Fruit fly (Drosophila melanogaster) whole organism, embryonic: ENCODE data around the gene CG33679.

Experiments
- Atf-2 ChIP-seq: fragments of 200-800 bp; sonication (Bioruptor generic); optimal IDR thresholded peaks from 2 replicates; lab custom pipeline; 2016; ENCODE audit warnings: missing biosample characterization, missing genetic modification characterization
- Atf3 ChIP-seq: fragments of 200-800 bp; sonication (Bioruptor generic); optimal IDR thresholded peaks from 3 replicates; lab custom pipeline; 2016; ENCODE audit warnings: missing biosample characterization, missing genetic modification characterization
- Atf6 ChIP-seq: fragments of 200-800 bp; sonication (Bioruptor generic); IDR thresholded peaks from 2 replicates; pipeline ENCODE4 v1.3.6; 2022; ENCODE audit warnings: missing biosample characterization, missing genetic modification characterization
- BtbVII ChIP-seq: fragments of 200-800 bp; sonication (Bioruptor generic); optimal IDR thresholded peaks from 3 replicates; lab custom pipeline; 2017; ENCODE audit warnings: missing biosample characterization, mild to moderate bottlenecking, missing genetic modification characterization
- CG10147 ChIP-seq: fragments of 200-800 bp; sonication (Bioruptor generic); optimal IDR thresholded peaks from 2 replicates; lab custom pipeline; 2019; ENCODE audit warnings: missing biosample characterization, mild to moderate bottlenecking, missing genetic modification characterization, moderate library complexity
- CG10543 ChIP-seq: fragments of 200-800 bp; sonication (Bioruptor generic); optimal IDR thresholded peaks from 3 replicates; lab custom pipeline; 2017; ENCODE audit warnings: missing biosample characterization, mild to moderate bottlenecking, missing genetic modification characterization, moderate library complexity
- CG11093 ChIP-seq: fragments of 200-800 bp; sonication (Bioruptor generic); IDR thresholded peaks from 3 replicates; pipeline ENCODE4 v1.3.6; 2022; ENCODE audit warnings: missing biosample characterization, missing genetic modification characterization
- CG14014 ChIP-seq: fragments of 200-800 bp; sonication (Bioruptor generic); IDR thresholded peaks from 2 replicates; pipeline ENCODE4 v1.3.6; 2022; ENCODE audit warnings: missing biosample characterization, missing genetic modification characterization
- CG14965 ChIP-seq: fragments of 200-800 bp; sonication (Bioruptor generic); optimal IDR thresholded peaks from 2 replicates; lab custom pipeline; 2016; ENCODE audit warnings: missing biosample characterization, missing genetic modification characterization, borderline replicate concordance
- CG15269 ChIP-seq: fragments of 200-800 bp; sonication (Bioruptor generic); optimal IDR thresholded peaks from 2 replicates; lab custom pipeline; 2018; ENCODE audit warnings: missing biosample characterization, mild to moderate bottlenecking, missing genetic modification characterization, moderate library complexity
- CG15601 ChIP-seq: fragments of 200-800 bp; sonication (Bioruptor generic); optimal IDR thresholded peaks from 3 replicates; lab custom pipeline; 2019; ENCODE audit warnings: missing biosample characterization, mild to moderate bottlenecking, missing genetic modification characterization, moderate library complexity
- CG1647 ChIP-seq: fragments of 200-800 bp; sonication (Bioruptor generic); optimal IDR thresholded peaks from 3 replicates; lab custom pipeline; 2016; ENCODE audit warnings: missing biosample characterization, missing genetic modification characterization
- CG17328 ChIP-seq: fragments of 200-800 bp; sonication (Bioruptor generic); IDR thresholded peaks from 2 replicates; pipeline ENCODE4 v1.3.6; 2022; ENCODE audit warnings: missing biosample characterization, missing genetic modification characterization
- CG17829 ChIP-seq: fragments of 200-800 bp; optimal IDR thresholded peaks from 2 replicates; lab custom pipeline; 2019; ENCODE audit warnings: missing biosample characterization, mild to moderate bottlenecking, missing genetic modification characterization, moderate library complexity
- CG2202 ChIP-seq: fragments of 200-800 bp; sonication (Bioruptor generic); optimal IDR thresholded peaks from 2 replicates; lab custom pipeline; 2018; ENCODE audit warnings: missing biosample characterization, mild to moderate bottlenecking, missing genetic modification characterization
- CG3163 ChIP-seq: fragments of 200-800 bp; sonication (Bioruptor generic); optimal IDR thresholded peaks from 3 replicates; lab custom pipeline; 2016; ENCODE audit warnings: missing biosample characterization, missing genetic modification characterization
- CG43689 ChIP-seq: fragments of 200-800 bp; sonication (Bioruptor generic); IDR thresholded peaks from 2 replicates; pipeline ENCODE4 v1.3.6; 2022; ENCODE audit warnings: missing biosample characterization, missing genetic modification characterization
- CG6689 ChIP-seq: fragments of 200-800 bp; sonication (Bioruptor generic); IDR thresholded peaks from 2 replicates; pipeline ENCODE4 v1.3.6; 2022; ENCODE audit warnings: missing biosample characterization, missing genetic modification characterization
- CG7357 ChIP-seq: fragments of 200-800 bp; sonication (Bioruptor generic); IDR thresholded peaks from 3 replicates; pipeline ENCODE4 v1.3.6; 2022; ENCODE audit warnings: missing biosample characterization, missing genetic modification characterization
- CG7786 ChIP-seq: fragments of 200-800 bp; sonication (Bioruptor generic); optimal IDR thresholded peaks from 2 replicates; lab custom pipeline; 2016; ENCODE audit warnings: missing biosample characterization, missing genetic modification characterization
- CG7839 ChIP-seq: fragments of 200-800 bp; sonication (Bioruptor generic); optimal IDR thresholded peaks from 3 replicates; lab custom pipeline; 2018; ENCODE audit warnings: missing biosample characterization, mild to moderate bottlenecking, missing genetic modification characterization, moderate library complexity
- CHES-1-like ChIP-seq: fragments of 200-800 bp; sonication (Bioruptor generic); optimal IDR thresholded peaks from 2 replicates; lab custom pipeline; 2016; ENCODE audit warnings: missing biosample characterization, missing genetic modification characterization
- Dad ChIP-seq: fragments of 200-800 bp; sonication (Bioruptor generic); optimal IDR thresholded peaks from 3 replicates; lab custom pipeline; 2016; ENCODE audit warnings: missing biosample characterization, missing genetic modification characterization
- Dip3 ChIP-seq: fragments of 200-800 bp; sonication (Bioruptor generic); optimal IDR thresholded peaks from 3 replicates; lab custom pipeline; 2016; ENCODE audit warnings: missing biosample characterization, missing genetic modification characterization
- Doc2 ChIP-seq: fragments of 200-800 bp; sonication (Bioruptor generic); IDR thresholded peaks from 2 replicates; pipeline ENCODE4 v1.3.6; 2022; ENCODE audit warnings: missing biosample characterization, missing genetic modification characterization
- Dp ChIP-seq: fragments of 200-800 bp; sonication (Bioruptor generic); optimal IDR thresholded peaks from 2 replicates; lab custom pipeline; 2018; ENCODE audit warnings: missing biosample characterization, mild to moderate bottlenecking, missing genetic modification characterization, moderate library complexity
- Dref ChIP-seq: fragments of 200-800 bp; sonication (Bioruptor generic); IDR thresholded peaks from 2 replicates; pipeline ENCODE4 v1.3.6; 2022; ENCODE audit warnings: missing biosample characterization, missing genetic modification characterization
- Ets65A ChIP-seq: fragments of 200-800 bp; sonication (Bioruptor generic); peaks from one replicate; lab custom pipeline; 2016; ENCODE audit warnings: missing biosample characterization, missing genetic modification characterization
- GATAe ChIP-seq: fragments of 200-800 bp; sonication (Bioruptor generic); conservative IDR thresholded peaks from 2 replicates; pipeline ENCODE4 v1.3.6; 2022; ENCODE audit warnings: missing biosample characterization, missing genetic modification characterization
- HLH3B ChIP-seq: fragments of 200-800 bp; sonication (Bioruptor generic); IDR thresholded peaks from 2 replicates; pipeline ENCODE4 v1.3.6; 2022; ENCODE audit warnings: missing biosample characterization, missing genetic modification characterization
- HLHmδ ChIP-seq: fragments of 200-800 bp; sonication (Bioruptor generic); optimal IDR thresholded peaks from 2 replicates; lab custom pipeline; 2018; ENCODE audit warnings: missing biosample characterization, mild to moderate bottlenecking, missing genetic modification characterization, moderate library complexity
- Hr3 ChIP-seq: fragments of 200-800 bp; sonication (Bioruptor generic); optimal IDR thresholded peaks from 3 replicates; lab custom pipeline; 2016; ENCODE audit warnings: missing biosample characterization, missing genetic modification characterization
- NFAT ChIP-seq: fragments of 200-800 bp; sonication (Bioruptor generic); IDR thresholded peaks from 2 replicates; pipeline ENCODE4 v1.3.6; 2022; ENCODE audit warnings: missing biosample characterization, missing genetic modification characterization
- Nf-YC ChIP-seq: fragments of 200-800 bp; optimal IDR thresholded peaks from 3 replicates; lab custom pipeline; 2019; ENCODE audit warnings: missing biosample characterization, mild to moderate bottlenecking, missing genetic modification characterization, moderate library complexity
- Optix ChIP-seq: fragments of 200-800 bp; sonication (Bioruptor generic); IDR thresholded peaks from 3 replicates; pipeline ENCODE4 v1.3.6; 2022; ENCODE audit warnings: missing biosample characterization, missing genetic modification characterization
- Ravus ChIP-seq: fragments of 200-800 bp; sonication (Bioruptor generic); IDR thresholded peaks from 2 replicates; pipeline ENCODE4 v1.3.6; 2022; ENCODE audit warnings: missing biosample characterization, missing genetic modification characterization
- Sox102F ChIP-seq: fragments of 200-800 bp; sonication (Bioruptor generic); optimal IDR thresholded peaks from 2 replicates; lab custom pipeline; 2018; ENCODE audit warnings: missing biosample characterization, mild to moderate bottlenecking, missing genetic modification characterization, moderate library complexity
- Vsx1 ChIP-seq: fragments of 200-800 bp; sonication (Bioruptor generic); optimal IDR thresholded peaks from 2 replicates; lab custom pipeline; 2017; ENCODE audit warnings: missing biosample characterization, mild to moderate bottlenecking, missing genetic modification characterization, missing genetic modification reagents
- ash1 ChIP-seq: fragments of 200-800 bp; sonication (Bioruptor generic); optimal IDR thresholded peaks from 2 replicates; lab custom pipeline; 2018; ENCODE audit warnings: missing biosample characterization, mild to moderate bottlenecking, missing genetic modification characterization
- chn ChIP-seq: fragments of 200-800 bp; sonication (Bioruptor generic); optimal IDR thresholded peaks from 2 replicates; lab custom pipeline; 2016; ENCODE audit warnings: missing biosample characterization, missing genetic modification characterization
- crol ChIP-seq: fragments of 200-800 bp; sonication (Bioruptor generic); IDR thresholded peaks from 2 replicates; pipeline ENCODE4 v1.3.6; 2022; ENCODE audit warnings: missing biosample characterization, missing genetic modification characterization
- cwo ChIP-seq: fragments of 200-800 bp; sonication (Bioruptor generic); optimal IDR thresholded peaks from 3 replicates; lab custom pipeline; 2017; ENCODE audit warnings: missing biosample characterization, missing genetic modification characterization, mild to moderate bottlenecking, moderate library complexity, missing genetic modification reagents
- danr ChIP-seq: fragments of 200-800 bp; sonication (Bioruptor generic); IDR thresholded peaks from 2 replicates; pipeline ENCODE4 v1.3.6; 2022; ENCODE audit warnings: missing biosample characterization, missing genetic modification characterization
- fu2 ChIP-seq: fragments of 200-800 bp; sonication (Bioruptor generic); optimal IDR thresholded peaks from 2 replicates; lab custom pipeline; 2016; ENCODE audit warnings: missing biosample characterization, missing genetic modification characterization
- grn ChIP-seq: fragments of 200-800 bp; sonication (Bioruptor generic); optimal IDR thresholded peaks from 3 replicates; lab custom pipeline; 2017; ENCODE audit warnings: missing biosample characterization, missing genetic modification characterization
- hth ChIP-seq: fragments of >200 bp; optimal IDR thresholded peaks from 2 replicates; lab custom pipeline; 2017; ENCODE audit warnings: inconsistent platforms
- lbe ChIP-seq: fragments of 200-800 bp; sonication (Bioruptor generic); optimal IDR thresholded peaks from 2 replicates; lab custom pipeline; 2016; ENCODE audit warnings: missing biosample characterization, mild to moderate bottlenecking, missing genetic modification characterization
- lilli ChIP-seq: fragments of 200-800 bp; sonication (Bioruptor generic); optimal IDR thresholded peaks from 3 replicates; lab custom pipeline; 2016; ENCODE audit warnings: missing biosample characterization, missing genetic modification characterization
- mld ChIP-seq: fragments of 200-800 bp; sonication (Bioruptor generic); IDR thresholded peaks from 3 replicates; pipeline ENCODE4 v1.3.6; 2022; ENCODE audit warnings: missing biosample characterization, missing genetic modification characterization; ENCODE audit not compliant: partially characterized antibody
- nau ChIP-seq: fragments of 200-800 bp; sonication (Bioruptor generic); optimal IDR thresholded peaks from 3 replicates; lab custom pipeline; 2017; ENCODE audit warnings: missing biosample characterization, mild to moderate bottlenecking, missing genetic modification characterization, missing genetic modification reagents
- pum ChIP-seq: fragments of 200-800 bp; sonication (Bioruptor generic); optimal IDR thresholded peaks from 2 replicates; lab custom pipeline; 2016; ENCODE audit warnings: missing biosample characterization, missing genetic modification characterization
- slp2 ChIP-seq: fragments of 200-800 bp; sonication (Bioruptor generic); optimal IDR thresholded peaks from 2 replicates; lab custom pipeline; 2016; ENCODE audit warnings: missing biosample characterization, missing genetic modification characterization
- vvl ChIP-seq: fragments of 200-800 bp; sonication (Bioruptor generic); IDR thresholded peaks from 2 replicates; pipeline ENCODE4 v1.3.6; 2022; ENCODE audit warnings: missing biosample characterization, missing genetic modification characterization

Gene CG33679

dm6 chr2L:15060580-15061005 is 2.5 kb downstream of the CG33679 start, which contains the start of gene TfIIS (continued):
- no peak for TF ChIP-seq BtbVII
- TF ChIP-seq Atf3 (GFP tag; lab: Kevin White, UChicago), result no peak
- peak; percentile 16 for TF ChIP-seq CG7839 (tag; lab: Kevin White, UChicago)
- peak; percentile 74 for TF ChIP-seq Dp
- TF ChIP-seq HLHmδ (GFP tag; lab: Kevin White, UChicago), result no peak
- no peak for TF ChIP-seq grn (GFP tag; lab: Kevin White, UChicago)
- no peak for TF ChIP-seq Dad (GFP tag; lab: Kevin White, UChicago)
- TF ChIP-seq CG3163 (GFP tag; lab: Kevin White, UChicago), result peak; percentile 24
- TF ChIP-seq pum, result no peak
- no peak for TF ChIP-seq hth (lab: Kevin White, UChicago)
- TF ChIP-seq crol (GFP tag; lab: Robert Waterston, UW), result no peak
- no peak for TF ChIP-seq Atf6 (GFP tag; lab: Robert Waterston, UW)
- TF ChIP-seq Dip3 (GFP tag; lab: Kevin White, UChicago), result no peak
- no peak for TF ChIP-seq CG14965
- no peak for TF ChIP-seq Doc2 (GFP tag; lab: Robert Waterston, UW)
- TF ChIP-seq slp2 (GFP tag; lab: Kevin White, UChicago), result no peak
- no peak for TF ChIP-seq Hr3 (GFP tag; lab: Kevin White, UChicago)
- TF ChIP-seq CG6689 (GFP tag; lab: Robert Waterston, UW), result no peak
- TF ChIP-seq CG7786 (GFP tag; lab: Kevin White, UChicago), result peak; percentile 18
- no peak for TF ChIP-seq mld (GFP tag; lab: Robert Waterston, UW)
- TF ChIP-seq CG2202 (tag; lab: Kevin White, UChicago), result no peak
- TF ChIP-seq CG10147 (GFP tag; lab: Kevin White, UChicago), result no peak
- TF ChIP-seq lbe, result no peak
- TF ChIP-seq GATAe (GFP tag; lab: Robert Waterston, UW), result no peak
- TF ChIP-seq chn (GFP tag; lab: Kevin White, UChicago), result no peak
- no peak for TF ChIP-seq HLH3B
- TF ChIP-seq CG17328 (GFP tag; lab: Robert Waterston, UW), result no peak
- no peak for TF ChIP-seq CG7357 (GFP tag; lab: Robert Waterston, UW)
- TF ChIP-seq nau (GFP tag; lab: Kevin White, UChicago), result no peak
- TF ChIP-seq cwo (GFP tag; lab: Kevin White, UChicago), result no peak
- TF ChIP-seq CG17829 (tag; lab: Kevin White, UChicago), result peak; percentile 16
- peak; percentile 88 for TF ChIP-seq Ets65A
- TF ChIP-seq Optix (GFP tag; lab: Robert Waterston, UW), result no peak
- TF ChIP-seq fu2 (GFP tag; lab: Kevin White, UChicago), result no peak
- TF ChIP-seq CG15601, result peak; percentile 76
- no peak for TF ChIP-seq CG43689 (GFP tag; lab: Robert Waterston, UW)
- no peak for TF ChIP-seq CG14014 (GFP tag; lab: Robert Waterston, UW)
- peak; percentile 51 for TF ChIP-seq CHES-1-like (GFP tag; lab: Kevin White, UChicago)
- TF ChIP-seq NFAT (GFP tag; lab: Robert Waterston, UW), result no peak
- TF ChIP-seq CG15269, result no peak
- TF ChIP-seq vvl, result peak; percentile 58
- no peak for TF ChIP-seq Ravus (GFP tag; lab: Robert Waterston, UW)
- no peak for TF ChIP-seq lilli (GFP tag; lab: Kevin White, UChicago)
- peak; percentile 54 for TF ChIP-seq Dref (GFP tag; lab: Robert Waterston, UW)
- no peak for TF ChIP-seq danr (GFP tag; lab: Robert Waterston, UW)
- no peak for TF ChIP-seq CG11093 (GFP tag; lab: Robert Waterston, UW)
- TF ChIP-seq ash1 (GFP tag; lab: Kevin White, UChicago), result no peak
- no peak for TF ChIP-seq CG1647
- TF ChIP-seq Atf-2, result no peak
- peak; percentile 18 for TF ChIP-seq Nf-YC (tag; lab: Kevin White, UChicago)
- TF ChIP-seq Vsx1, result peak; percentile 84
- no peak for TF ChIP-seq Sox102F (GFP tag; lab: Kevin White, UChicago)
- TF ChIP-seq CG10543 (GFP tag; lab: Kevin White, UChicago), result no peak
